Fruit fly (Drosophila melanogaster) whole organism, adult: ENCODE data around the gene RpL18.

ENCODE experiments used
- CG11617 ChIP-seq: fragments of 200-800 bp; sonication (Bioruptor generic); optimal IDR thresholded peaks from 2 replicates; lab custom pipeline; 2017; ENCODE audit warnings: mild to moderate bottlenecking, missing biosample characterization, missing genetic modification reagents, missing genetic modification characterization
- CG12768 ChIP-seq: fragments of 200-800 bp; sonication (Bioruptor generic); optimal IDR thresholded peaks from 2 replicates; lab custom pipeline; 2017; ENCODE audit warnings: missing biosample characterization, missing genetic modification characterization, mild to moderate bottlenecking, moderate library complexity, missing genetic modification reagents
- CG14711 ChIP-seq: fragments of 200-800 bp; sonication (Bioruptor generic); optimal IDR thresholded peaks from 2 replicates; lab custom pipeline; 2018; ENCODE audit warnings: missing biosample characterization, mild to moderate bottlenecking, missing genetic modification characterization, moderate library complexity
- CG1620 ChIP-seq: fragments of 200-800 bp; sonication (Bioruptor generic); optimal IDR thresholded peaks from 2 replicates; lab custom pipeline; 2016; ENCODE audit warnings: missing biosample characterization, missing genetic modification characterization
- CG33017 ChIP-seq: fragments of 200-800 bp; sonication (Bioruptor generic); optimal IDR thresholded peaks from 2 replicates; lab custom pipeline; 2018; ENCODE audit warnings: missing biosample characterization, mild to moderate bottlenecking, missing genetic modification characterization, moderate library complexity
- CG5204 ChIP-seq: fragments of 200-800 bp; sonication (Bioruptor generic); optimal IDR thresholded peaks from 2 replicates; lab custom pipeline; 2016; ENCODE audit warnings: missing biosample characterization, missing genetic modification characterization
- CG7045 ChIP-seq: fragments of 200-800 bp; sonication (Bioruptor generic); optimal IDR thresholded peaks from 2 replicates; lab custom pipeline; 2017; ENCODE audit warnings: missing biosample characterization, mild to moderate bottlenecking, missing genetic modification characterization
- CG7101 ChIP-seq: fragments of 200-800 bp; sonication (Bioruptor generic); optimal IDR thresholded peaks from 2 replicates; lab custom pipeline; 2018; ENCODE audit warnings: missing biosample characterization, mild to moderate bottlenecking, missing genetic modification characterization, moderate library complexity
- Clk ChIP-seq: fragments of 200-800 bp; sonication (Bioruptor generic); optimal IDR thresholded peaks from 2 replicates; lab custom pipeline; 2017; ENCODE audit warnings: missing biosample characterization, missing genetic modification characterization
- Crg-1 ChIP-seq: fragments of 200-800 bp; sonication (Bioruptor generic); optimal IDR thresholded peaks from 2 replicates; lab custom pipeline; 2016; ENCODE audit warnings: missing biosample characterization, missing genetic modification characterization
- Hr96 ChIP-seq: fragments of 200-800 bp; sonication (Bioruptor generic); optimal IDR thresholded peaks from 2 replicates; lab custom pipeline; 2016; ENCODE audit warnings: missing biosample characterization, missing genetic modification characterization
- Mnt ChIP-seq: fragments of 200-800 bp; sonication (Bioruptor generic); optimal IDR thresholded peaks from 2 replicates; lab custom pipeline; 2016; ENCODE audit warnings: missing biosample characterization, mild to moderate bottlenecking, missing genetic modification characterization
- bab1 ChIP-seq: fragments of 200-800 bp; sonication (Bioruptor generic); optimal IDR thresholded peaks from 3 replicates; lab custom pipeline; 2019; ENCODE audit warnings: missing biosample characterization, mild to moderate bottlenecking, missing genetic modification characterization, moderate library complexity
- cic ChIP-seq: fragments of 200-800 bp; sonication (Bioruptor generic); optimal IDR thresholded peaks from 2 replicates; lab custom pipeline; 2017; ENCODE audit warnings: missing biosample characterization, mild to moderate bottlenecking, missing genetic modification characterization, moderate library complexity
- cnc ChIP-seq, 2 experiments: fragments of >200 bp; optimal IDR thresholded peaks; 2 replicates each; lab custom pipeline; 2017
- kay ChIP-seq: fragments of 200-800 bp; sonication (Bioruptor generic); peaks from one replicate; lab custom pipeline; 2016; ENCODE audit warnings: missing biosample characterization, missing genetic modification characterization, borderline replicate concordance
- ovo ChIP-seq: fragments of 200-800 bp; sonication (Bioruptor generic); optimal IDR thresholded peaks from 2 replicates; lab custom pipeline; 2016; ENCODE audit warnings: missing biosample characterization, missing genetic modification characterization
- tj ChIP-seq: fragments of 200-800 bp; sonication (Bioruptor generic); optimal IDR thresholded peaks from 3 replicates; lab custom pipeline; 2017; ENCODE audit warnings: missing biosample characterization, mild to moderate bottlenecking, missing genetic modification characterization, moderate library complexity
- toe ChIP-seq: fragments of 200-800 bp; sonication (Bioruptor generic); optimal IDR thresholded peaks from 2 replicates; lab custom pipeline; 2016; ENCODE audit warnings: missing biosample characterization, missing genetic modification characterization

Gene RpL18

DNA sequence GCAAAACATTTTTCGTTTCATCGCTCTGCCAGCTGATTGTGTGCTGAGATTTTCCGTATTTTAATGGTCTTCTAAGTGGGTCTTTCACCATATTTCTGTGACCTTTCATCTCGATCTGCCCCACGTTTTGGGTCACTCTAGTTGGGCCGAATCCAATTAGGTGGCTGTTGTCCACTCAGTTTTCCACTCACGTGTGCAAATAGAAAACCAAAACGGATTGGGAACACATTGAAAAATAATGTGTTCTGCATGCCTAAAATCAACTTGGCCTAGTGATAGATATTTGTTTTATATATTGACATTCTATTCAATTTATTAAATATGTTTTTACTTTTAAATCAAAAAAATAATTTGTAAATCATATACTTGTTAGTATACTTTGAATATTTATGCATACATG is 6.9 kb downstream of the RpL18 start, which contains the start of gene CG14826:
Gene CG14826, plus strand, starts transcription at position 301 of the 400 bp plus-strand sequence.
- TF ChIP-seq toe (no peak), CG7045 (GFP tag; lab: Kevin White, UChicago) (no peak), CG33017 (no peak), tj (GFP tag; lab: Kevin White, UChicago) (no peak), Mnt (no peak), CG12768 (GFP tag; lab: Kevin White, UChicago) (no peak), CG1620 (GFP tag; lab: Kevin White, UChicago) (no peak), CG11617 (no peak), cnc (optimal IDR thresholded peaks at IDR 0.05; lab: Kevin White, UChicago) (no peak), Crg-1 (GFP tag; lab: Kevin White, UChicago) (no peak), CG14711 (tag; lab: Kevin White, UChicago) (no peak), Hr96 (GFP tag; lab: Kevin White, UChicago) (no peak), CG7101 (tag; lab: Kevin White, UChicago) (no peak), cic (GFP tag; lab: Kevin White, UChicago) (no peak)

DNA sequence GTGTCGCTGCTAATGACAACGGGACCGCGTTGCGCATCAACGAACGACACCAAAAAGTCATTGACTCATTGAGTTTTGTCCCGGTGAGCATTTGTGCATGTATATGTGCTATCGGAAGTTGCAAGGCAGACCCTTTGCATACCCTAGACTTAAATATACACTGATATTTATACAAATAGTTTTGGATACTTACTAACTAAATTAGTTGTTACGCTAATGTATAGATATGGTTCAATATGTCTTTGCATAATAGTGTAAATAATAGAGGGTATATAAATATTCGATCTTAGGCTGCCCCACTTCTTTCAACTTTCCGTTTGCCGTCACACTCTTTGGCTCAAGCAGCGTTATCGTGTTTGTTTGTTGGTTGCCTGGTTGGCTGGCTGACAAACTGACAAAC is 49.9 kb downstream of the RpL18 start:
- TF ChIP-seq bab1 (GFP tag; lab: Kevin White, UChicago) (no peak), CG14711 (tag; lab: Kevin White, UChicago) (no peak), CG33017 (no peak), CG7101 (tag; lab: Kevin White, UChicago) (no peak), toe (no peak), Clk (GFP tag; lab: Kevin White, UChicago) (no peak), CG7045 (GFP tag; lab: Kevin White, UChicago) (no peak), kay (GFP tag; lab: Kevin White, UChicago) (no peak), Crg-1 (GFP tag; lab: Kevin White, UChicago) (no peak), CG12768 (GFP tag; lab: Kevin White, UChicago) (no peak), tj (GFP tag; lab: Kevin White, UChicago) (no peak), CG5204 (GFP tag; lab: Kevin White, UChicago) (no peak), cnc (optimal IDR thresholded peaks at IDR 0.05; lab: Kevin White, UChicago) (no peak), Hr96 (GFP tag; lab: Kevin White, UChicago) (no peak), Mnt (no peak), CG11617 (no peak)

DNA sequence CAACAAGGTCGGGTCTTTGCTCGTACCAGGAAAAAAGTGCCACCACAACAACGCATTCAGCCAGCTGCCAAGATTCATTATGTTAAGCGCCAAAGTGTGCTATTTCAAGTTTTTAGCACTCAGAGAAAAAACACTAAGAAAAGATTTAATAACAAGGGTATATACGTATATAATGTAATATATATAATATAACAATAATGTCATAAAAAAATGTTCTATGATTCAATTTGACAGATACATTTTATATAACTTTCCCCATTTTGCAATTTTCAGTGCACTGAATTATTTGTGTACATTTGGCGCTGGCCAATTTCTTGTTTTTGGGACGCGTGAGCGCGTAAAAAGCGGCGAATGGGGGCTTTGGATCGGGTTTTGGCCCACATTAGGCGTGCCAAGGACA is 50.7 kb downstream of the RpL18 start:
- TF ChIP-seq Mnt (no peak), CG1620 (GFP tag; lab: Kevin White, UChicago) (no peak), CG7101 (tag; lab: Kevin White, UChicago) (no peak), Clk (GFP tag; lab: Kevin White, UChicago) (no peak), cnc (optimal IDR thresholded peaks at IDR 0.05; lab: Kevin White, UChicago) (no peak), Hr96 (GFP tag; lab: Kevin White, UChicago) (no peak), CG12768 (GFP tag; lab: Kevin White, UChicago) (no peak), CG11617 (no peak), bab1 (GFP tag; lab: Kevin White, UChicago) (no peak), CG14711 (tag; lab: Kevin White, UChicago) (no peak), tj (GFP tag; lab: Kevin White, UChicago) (no peak), CG7045 (GFP tag; lab: Kevin White, UChicago) (no peak), ovo (no peak)
